Worm (Caenorhabditis elegans) whole organism, young adult: ENCODE measurements around the gene E04F6.15.

Experiments used
- B0019.2 ChIP-seq: fragments of 200-800 bp; sonication (Bioruptor generic); conservative IDR thresholded peaks from 2 replicates; pipeline ENCODE4 v1.3.6; 2022; ENCODE audit warnings: missing genetic modification reagents, missing genetic modification characterization, missing compliant biosample characterization
- B0261.1 ChIP-seq: sonication (generic microtip); optimal IDR thresholded peaks from 2 replicates; lab custom pipeline; 2016; ENCODE audit warnings: mild to moderate bottlenecking, missing genetic modification characterization, moderate library complexity, missing compliant biosample characterization
- B0336.3 ChIP-seq: fragments of 200-800 bp; sonication (Bioruptor generic); IDR thresholded peaks from 2 replicates; pipeline ENCODE4 v1.3.6; 2022; ENCODE audit warnings: missing genetic modification characterization, missing compliant biosample characterization
- C06A6.2 ChIP-seq: fragments of 200-800 bp; sonication (Bioruptor generic); conservative IDR thresholded peaks from 2 replicates; pipeline ENCODE4 v1.3.6; 2022; ENCODE audit warnings: missing genetic modification characterization, missing compliant biosample characterization
- F57C9.4 ChIP-seq: sonication (generic microtip); optimal IDR thresholded peaks from 2 replicates; lab custom pipeline; 2017; ENCODE audit warnings: mild to moderate bottlenecking, missing genetic modification characterization, missing compliant biosample characterization
- K11D2.4 ChIP-seq: fragments of 200-800 bp; sonication (Bioruptor generic); IDR thresholded peaks from 2 replicates; pipeline ENCODE4 v1.3.6; 2022; ENCODE audit warnings: missing genetic modification reagents, missing genetic modification characterization, missing compliant biosample characterization
- K12H6.12 ChIP-seq: fragments of 200-800 bp; sonication (Bioruptor generic); optimal IDR thresholded peaks from 2 replicates; lab custom pipeline; 2018; ENCODE audit warnings: mild to moderate bottlenecking, missing genetic modification characterization, missing compliant biosample characterization
- T26A5.8 ChIP-seq: sonication (generic microtip); optimal IDR thresholded peaks from 2 replicates; lab custom pipeline; 2016; ENCODE audit warnings: missing genetic modification characterization, missing compliant biosample characterization
- Y56A3A.18 ChIP-seq: fragments of 200-800 bp; sonication (Bioruptor generic); IDR thresholded peaks from 2 replicates; pipeline ENCODE4 v1.3.6; 2022; ENCODE audit warnings: missing genetic modification reagents, missing genetic modification characterization, missing compliant biosample characterization
- ama-1 ChIP-seq, 3 experiments: fragments of 150-350 bp in 1 of 3; sonication (generic microtip) in 2 of 3; optimal IDR thresholded peaks; 2 replicates each; lab custom pipeline; 2014 to 2018; ENCODE audit warnings: missing biosample characterization in 2 of 3, missing genetic modification characterization in 2 of 3, missing genetic modification reagents in 2 of 3
- attf-5 ChIP-seq: fragments of 200-800 bp; sonication (Bioruptor generic); optimal IDR thresholded peaks from 2 replicates; lab custom pipeline; 2018; ENCODE audit warnings: mild to moderate bottlenecking, missing genetic modification characterization, missing compliant biosample characterization
- cebp-2 ChIP-seq: fragments of 200-800 bp; sonication (Bioruptor generic); IDR thresholded peaks from 2 replicates; pipeline ENCODE4 v1.3.6; 2022; ENCODE audit warnings: missing genetic modification characterization, missing compliant biosample characterization
- ceh-27 ChIP-seq: fragments of 200-800 bp; sonication (Bioruptor generic); optimal IDR thresholded peaks from 2 replicates; lab custom pipeline; 2018; ENCODE audit warnings: mild to moderate bottlenecking, missing genetic modification characterization, moderate library complexity, missing compliant biosample characterization
- ceh-40 ChIP-seq: fragments of 200-800 bp; sonication (Bioruptor generic); IDR thresholded peaks from 2 replicates; pipeline ENCODE4 v1.3.6; 2022; ENCODE audit warnings: missing genetic modification characterization, missing compliant biosample characterization
- dpl-1 ChIP-seq: fragments of 150-350 bp; optimal IDR thresholded peaks from 2 replicates; lab custom pipeline; 2014; ENCODE audit warnings: missing biosample characterization, missing genetic modification reagents, missing genetic modification characterization
- egrh-3 ChIP-seq: fragments of 200-800 bp; sonication (Bioruptor generic); IDR thresholded peaks from 2 replicates; pipeline ENCODE4 v1.3.6; 2022; ENCODE audit warnings: missing genetic modification reagents, missing genetic modification characterization, missing compliant biosample characterization
- him-1 ChIP-seq: sonication (generic microtip); optimal IDR thresholded peaks from 2 replicates; lab custom pipeline; 2016; ENCODE audit warnings: missing genotype, missing genetic modification reagents, missing genetic modification characterization, missing compliant biosample characterization
- hlh-12 ChIP-seq: sonication (generic microtip); optimal IDR thresholded peaks from 2 replicates; lab custom pipeline; 2016; ENCODE audit warnings: missing genetic modification characterization, missing compliant biosample characterization
- hrde-1 ChIP-seq: sonication (generic microtip); optimal IDR thresholded peaks from 2 replicates; lab custom pipeline; 2016; ENCODE audit warnings: missing genetic modification characterization, mild to moderate bottlenecking, missing compliant biosample characterization, moderate library complexity, missing genotype, missing genetic modification reagents, borderline replicate concordance
- hsf-1 ChIP-seq: fragments of 200-800 bp; sonication (Bioruptor generic); IDR thresholded peaks from 2 replicates; pipeline ENCODE4 v1.3.6; 2022; ENCODE audit warnings: missing genetic modification reagents, missing genetic modification characterization, missing compliant biosample characterization
- let-607 ChIP-seq, 2 experiments: fragments of 200-800 bp in 1 of 2; sonication (Bioruptor generic) in 1 of 2; sonication (generic microtip) in 1 of 2; optimal IDR thresholded peaks; 2 replicates each; lab custom pipeline; 2016 to 2018; ENCODE audit warnings: mild to moderate bottlenecking in 2 of 2, missing compliant biosample characterization in 2 of 2, missing genetic modification characterization in 2 of 2, moderate library complexity in 2 of 2, missing genotype in 1 of 2
- lin-26 ChIP-seq: fragments of 200-800 bp; sonication (Bioruptor generic); IDR thresholded peaks from 2 replicates; pipeline ENCODE4 v1.3.6; 2022; ENCODE audit warnings: missing genetic modification reagents, missing genetic modification characterization, missing compliant biosample characterization
- lin-54 ChIP-seq: fragments of 200-800 bp; sonication (Bioruptor generic); optimal IDR thresholded peaks from 2 replicates; lab custom pipeline; 2018; ENCODE audit warnings: mild to moderate bottlenecking, missing genetic modification characterization, missing compliant biosample characterization
- lir-1 ChIP-seq: fragments of 200-800 bp; sonication (Bioruptor generic); conservative IDR thresholded peaks from 2 replicates; pipeline ENCODE4 v1.3.6; 2022; ENCODE audit warnings: missing genetic modification reagents, missing genetic modification characterization, missing compliant biosample characterization
- madf-10 ChIP-seq: sonication (generic microtip); optimal IDR thresholded peaks from 2 replicates; lab custom pipeline; 2016; ENCODE audit warnings: mild to moderate bottlenecking, missing genetic modification characterization, missing compliant biosample characterization
- madf-6 ChIP-seq: fragments of 200-800 bp; sonication (Bioruptor generic); IDR thresholded peaks from 2 replicates; pipeline ENCODE4 v1.3.6; 2022; ENCODE audit warnings: missing genetic modification reagents, missing genetic modification characterization, missing compliant biosample characterization
- nfya-2 ChIP-seq: fragments of 200-800 bp; sonication (Bioruptor generic); IDR thresholded peaks from 2 replicates; pipeline ENCODE4 v1.3.6; 2022; ENCODE audit warnings: missing genetic modification reagents, missing genetic modification characterization, missing compliant biosample characterization
- nhr-179 ChIP-seq: sonication (generic microtip); optimal IDR thresholded peaks from 2 replicates; lab custom pipeline; 2016; ENCODE audit warnings: mild to moderate bottlenecking, missing genetic modification characterization, missing compliant biosample characterization
- nhr-80 ChIP-seq: sonication (generic microtip); optimal IDR thresholded peaks from 2 replicates; lab custom pipeline; 2016; ENCODE audit warnings: missing genetic modification characterization, missing compliant biosample characterization
- pha-4 ChIP-seq: fragments of 150-350 bp; sonication (generic microtip); optimal IDR thresholded peaks from 2 replicates; lab custom pipeline; 2014; ENCODE audit warnings: missing biosample characterization, missing genetic modification reagents, missing genetic modification characterization
- repo-1 ChIP-seq: sonication (generic microtip); optimal IDR thresholded peaks from 2 replicates; lab custom pipeline; 2017; ENCODE audit warnings: mild to moderate bottlenecking, missing genetic modification characterization, missing compliant biosample characterization
- rpc-1 ChIP-seq, 2 experiments: fragments of 150-350 bp in 1 of 2; sonication (generic microtip) in 1 of 2; optimal IDR thresholded peaks; 2 replicates each; lab custom pipeline; 2014 to 2018; ENCODE audit warnings: missing biosample characterization in 1 of 2, missing genetic modification characterization in 1 of 2, missing genetic modification reagents in 1 of 2, missing genotype in 1 of 2
- sea-2 ChIP-seq: fragments of 200-800 bp; sonication (Bioruptor generic); IDR thresholded peaks from 2 replicates; pipeline ENCODE4 v1.3.6; 2022; ENCODE audit warnings: missing genetic modification characterization, missing compliant biosample characterization
- snpc-1.3 ChIP-seq: sonication (generic microtip); optimal IDR thresholded peaks from 2 replicates; lab custom pipeline; 2017; ENCODE audit warnings: missing genetic modification characterization, mild to moderate bottlenecking, missing compliant biosample characterization, antibody characterized with exemption, moderate library complexity, missing genotype, missing genetic modification reagents; ENCODE audit not compliant: insufficient read depth
- tbp1 ChIP-seq: fragments of 200-800 bp; sonication (Bioruptor generic); optimal IDR thresholded peaks from 2 replicates; lab custom pipeline; 2018; ENCODE audit warnings: mild to moderate bottlenecking, missing genetic modification characterization, missing compliant biosample characterization
- tbx-9 ChIP-seq: sonication (generic microtip); optimal IDR thresholded peaks from 2 replicates; lab custom pipeline; 2016; ENCODE audit warnings: borderline replicate concordance, missing genetic modification characterization, inconsistent platforms, missing compliant biosample characterization
- tlf-1 ChIP-seq: fragments of 200-800 bp; sonication (Bioruptor generic); optimal IDR thresholded peaks from 2 replicates; lab custom pipeline; 2018; ENCODE audit warnings: mild to moderate bottlenecking, missing genetic modification characterization, missing compliant biosample characterization
- zim-3 ChIP-seq: sonication (generic microtip); optimal IDR thresholded peaks from 2 replicates; lab custom pipeline; 2017; ENCODE audit warnings: mild to moderate bottlenecking, missing genetic modification characterization, moderate library complexity, missing compliant biosample characterization
- ztf-18 ChIP-seq: sonication (generic microtip); optimal IDR thresholded peaks from 2 replicates; lab custom pipeline; 2016; ENCODE audit warnings: missing genotype, mild to moderate bottlenecking, missing genetic modification characterization, missing compliant biosample characterization
- ztf-22 ChIP-seq: fragments of 200-800 bp; sonication (Bioruptor generic); optimal IDR thresholded peaks from 2 replicates; lab custom pipeline; 2018; ENCODE audit warnings: mild to moderate bottlenecking, missing genetic modification characterization, moderate library complexity, missing compliant biosample characterization
- ztf-26 ChIP-seq: sonication (generic microtip); optimal IDR thresholded peaks from 2 replicates; lab custom pipeline; 2017; ENCODE audit warnings: missing genetic modification characterization, missing compliant biosample characterization

Gene E04F6.15

ce11 chrII:7239705-7240104, 29.6 kb upstream of the E04F6.15 start:
- TF ChIP-seq nhr-179 (no peak), egrh-3 (GFP tag; lab: Robert Waterston, UW) (no peak), B0019.2 (no peak), ztf-18 (no peak), nhr-80 (no peak), hrde-1 (tag; lab: Kevin White, UChicago) (no peak), repo-1 (tag; lab: Kevin White, UChicago) (no peak), tbp1 (GFP tag; lab: Kevin White, UChicago) (no peak), ama-1 (optimal IDR thresholded peaks at IDR 0.05; lab: Kevin White, UChicago) (no peak), ama-1 (GFP tag; optimal IDR thresholded peaks at IDR 0.05; lab: Kevin White, UChicago) (no peak), madf-6 (GFP tag; lab: Robert Waterston, UW) (no peak), F57C9.4 (tag; lab: Kevin White, UChicago) (no peak), snpc-1.3 (tag; lab: Kevin White, UChicago) (no peak), C06A6.2 (GFP tag; lab: Robert Waterston, UW) (no peak), sea-2 (no peak), nfya-2 (GFP tag; lab: Robert Waterston, UW) (no peak), cebp-2 (GFP tag; lab: Robert Waterston, UW) (no peak), him-1 (tag; lab: Kevin White, UChicago) (no peak), zim-3 (tag; lab: Kevin White, UChicago) (no peak)
- TF ChIP-seq, all 124 proteins: peak for 0

ce11 chrII:7238791-7239190, 28.7 kb upstream of the E04F6.15 start:
- TF ChIP-seq pha-4 = no peak
- TF ChIP-seq tbx-9 = no peak
- no peak for TF ChIP-seq T26A5.8 (tag; lab: Kevin White, UChicago)
- TF ChIP-seq B0336.3 (GFP tag; lab: Robert Waterston, UW) = no peak
- no peak for TF ChIP-seq lin-54 (GFP tag; lab: Kevin White, UChicago)
- no peak for TF ChIP-seq ceh-40 (GFP tag; lab: Robert Waterston, UW)
- no peak for TF ChIP-seq lir-1 (GFP tag; lab: Robert Waterston, UW)
- no peak for TF ChIP-seq hsf-1 (GFP tag; lab: Robert Waterston, UW)
- TF ChIP-seq cebp-2 (GFP tag; lab: Robert Waterston, UW) = no peak
- TF ChIP-seq dpl-1 = no peak
- TF ChIP-seq ceh-27 (GFP tag; lab: Kevin White, UChicago) = no peak

- no peak for TF ChIP-seq K12H6.12 (tag; lab: Kevin White, UChicago)
- peak; percentile 81 for TF ChIP-seq nhr-80
- TF ChIP-seq ztf-26 (tag; lab: Kevin White, UChicago) = no peak
- peak; percentile 32 for TF ChIP-seq ztf-22 (GFP tag; lab: Kevin White, UChicago)
- TF ChIP-seq B0336.3 (GFP tag; lab: Robert Waterston, UW) = 0 out of 2 replicates have a peak, but pooled peaks have one; percentile 30
- TF ChIP-seq tbp1 (GFP tag; lab: Kevin White, UChicago) = peak; percentile 22
- TF ChIP-seq madf-10 = no peak
- peak; percentile 3 for TF ChIP-seq attf-5
- TF ChIP-seq rpc-1 (optimal IDR thresholded peaks at IDR 0.05; lab: Kevin White, UChicago) = no peak
- no peak for TF ChIP-seq rpc-1 (tag; optimal IDR thresholded peaks at IDR 0.05; lab: Kevin White, UChicago)
- TF ChIP-seq K11D2.4 = no peak
- no peak for TF ChIP-seq B0261.1 (tag; lab: Kevin White, UChicago)
- TF ChIP-seq hlh-12 = no peak
- TF ChIP-seq let-607 (tag; optimal IDR thresholded peaks at IDR 0.05; lab: Kevin White, UChicago) = peak in 1 of 2 experiments; percentile 58
- TF ChIP-seq Y56A3A.18 = no peak
- no peak for TF ChIP-seq lin-26 (GFP tag; lab: Robert Waterston, UW)
- no peak for TF ChIP-seq C06A6.2 (GFP tag; lab: Robert Waterston, UW)
- TF ChIP-seq nfya-2 (GFP tag; lab: Robert Waterston, UW) = no peak
- TF ChIP-seq tlf-1 = peak; percentile 7
Observed at ce11 chrII:7238248-7238647, 28.2 kb upstream of the E04F6.15 start, which contains the start of gene aqp-1. Gene aqp-1, minus strand, starts transcription at chrII:7238349.
